Fruit fly (Drosophila melanogaster): ENCODE measurements around the gene CG16782.

CG16782 gene

DNA sequence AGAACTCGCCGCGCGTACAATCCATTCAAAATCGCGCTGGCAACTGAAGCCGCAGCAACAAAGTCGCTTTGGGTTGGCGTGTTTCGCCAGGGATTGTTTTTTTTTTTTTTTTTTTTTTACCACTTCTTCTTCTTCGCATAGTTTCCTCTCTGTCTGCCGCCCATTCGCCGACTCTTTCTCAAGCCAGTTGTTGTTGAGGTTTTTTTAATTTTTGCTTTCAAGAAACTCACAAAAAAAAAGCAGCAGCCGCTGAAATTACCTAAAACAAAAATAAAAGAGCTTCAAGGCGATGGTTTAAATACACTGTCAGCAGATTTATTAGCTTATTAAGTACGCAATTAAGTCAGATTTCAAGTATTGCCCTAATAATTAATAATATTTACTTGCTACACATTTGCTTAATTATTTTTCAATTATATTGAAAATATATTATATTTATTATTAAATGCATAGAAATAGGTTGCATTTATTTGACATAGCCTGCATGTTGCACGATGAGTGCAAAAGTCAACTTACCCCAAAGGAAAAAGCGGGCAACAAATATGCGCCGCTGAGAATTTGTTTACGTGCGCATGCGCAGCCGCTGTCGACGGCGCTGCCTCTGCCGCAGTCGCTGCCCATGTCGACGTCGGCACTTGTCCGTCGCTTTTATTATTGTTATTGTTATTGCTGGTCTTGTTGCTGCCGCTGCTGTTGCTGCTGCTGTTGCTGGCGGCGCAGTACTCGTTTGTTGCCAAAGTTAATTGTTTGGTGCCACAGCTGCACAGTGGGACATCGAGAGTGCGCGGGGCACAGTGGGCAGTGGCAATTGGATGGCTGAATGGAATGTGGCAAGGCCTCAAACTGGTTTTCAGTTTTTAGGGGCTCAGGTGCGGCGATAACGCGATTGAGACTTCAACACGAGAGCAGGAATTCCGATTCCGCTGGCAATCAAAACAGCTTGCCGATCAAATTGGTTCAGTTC lies 14.7 kb upstream of the CG16782 start, which contains the start of gene CG12206 (continued):
- TF ChIP-seq CG4820 (GFP tag; optimal IDR thresholded peaks at IDR 0.05) (peak; percentile 2), CG10147 (GFP tag; optimal IDR thresholded peaks at IDR 0.05) (peak; percentile 56), CG10654 (GFP tag; optimal IDR thresholded peaks at IDR 0.05) (no peak), CoRest (tag; optimal IDR thresholded peaks at IDR 0.05) (peak; percentile 72), gcm (GFP tag; optimal IDR thresholded peaks at IDR 0.05) (peak; percentile 15), CG5953 (GFP tag; IDR thresholded peaks at IDR 0.05) (no peak), CG18476 (GFP tag; optimal IDR thresholded peaks at IDR 0.05) (no peak), CG14710 (tag; optimal IDR thresholded peaks at IDR 0.05) (peak; percentile 41), CrebB (tag; optimal IDR thresholded peaks at IDR 0.05) (peak; percentile 9), gem (tag; optimal IDR thresholded peaks at IDR 0.05) (peak; percentile 78), NC2β (GFP tag; optimal IDR thresholded peaks at IDR 0.05) (no peak), pzg (GFP tag; optimal IDR thresholded peaks at IDR 0.05) (no peak), CG14667 (GFP tag; IDR thresholded peaks at IDR 0.05) (no peak), sc (optimal IDR thresholded peaks at IDR 0.05) (no peak), sc (GFP tag; optimal IDR thresholded peaks at IDR 0.05) (peak; percentile 46), CG34422 (GFP tag; IDR thresholded peaks at IDR 0.05) (no peak), CG18599 (GFP tag; optimal IDR thresholded peaks at IDR 0.05) (peak; percentile 73), mirr (GFP tag; optimal IDR thresholded peaks at IDR 0.05) (no peak), Lim3 (GFP tag; IDR thresholded peaks at IDR 0.05) (no peak), Hmr (GFP tag; optimal IDR thresholded peaks at IDR 0.05) (peak; percentile 61), ci (GFP tag; IDR thresholded peaks at IDR 0.05) (no peak), Pdp1 (GFP tag; optimal IDR thresholded peaks at IDR 0.05) (no peak), CG12155 (GFP tag; optimal IDR thresholded peaks at IDR 0.05) (peak; percentile 12), jing (GFP tag; optimal IDR thresholded peaks at IDR 0.05) (no peak), oc (tag; optimal IDR thresholded peaks at IDR 0.05) (peak; percentile 27), Bdp1 (GFP tag; optimal IDR thresholded peaks at IDR 0.05) (no peak), wdn (GFP tag; IDR thresholded peaks at IDR 0.05) (no peak), Dad (GFP tag; optimal IDR thresholded peaks at IDR 0.05) (no peak), chinmo (GFP tag; IDR thresholded peaks at IDR 0.05; ENCODE audit: partially characterized antibody) (peak; percentile 71; the same call in 2 of the 4 replicates), CHES-1-like (GFP tag; optimal IDR thresholded peaks at IDR 0.05) (no peak), ATbp (GFP tag; optimal IDR thresholded peaks at IDR 0.05) (peak; percentile 52), run (tag; optimal IDR thresholded peaks at IDR 0.05) (peak; percentile 44), Sin3A (optimal IDR thresholded peaks at IDR 0.05) (no peak), hbn (GFP tag; IDR thresholded peaks at IDR 0.05; ENCODE audit: partially characterized antibody) (no peak), CG7786 (GFP tag; optimal IDR thresholded peaks at IDR 0.05) (no peak), Myb (GFP tag; optimal IDR thresholded peaks at IDR 0.05) (no peak), disco-r (GFP tag; optimal IDR thresholded peaks at IDR 0.05) (no peak), fd3F (GFP tag; optimal IDR thresholded peaks at IDR 0.05) (peak; percentile 43), CG2712 (tag; optimal IDR thresholded peaks at IDR 0.05) (peak; percentile 68), vnd (GFP tag; IDR thresholded peaks at IDR 0.05; ENCODE audit: partially characterized antibody) (no peak), ssp (GFP tag; IDR thresholded peaks at IDR 0.05) (peak; percentile 52; the same call in 1 of the 2 replicates), CG9609 (GFP tag; optimal IDR thresholded peaks at IDR 0.05) (no peak), yki (optimal IDR thresholded peaks at IDR 0.05) (no peak), dati (GFP tag; IDR thresholded peaks at IDR 0.05) (no peak), CG12219 (GFP tag; optimal IDR thresholded peaks at IDR 0.05) (no peak), CG10565 (GFP tag; optimal IDR thresholded peaks at IDR 0.05) (no peak), Sry-δ (GFP tag; optimal IDR thresholded peaks at IDR 0.05) (no peak), CG2129 (GFP tag; IDR thresholded peaks at IDR 0.05; ENCODE audit: partially characterized antibody) (no peak), CG7963 (GFP tag; IDR thresholded peaks at IDR 0.05; ENCODE audit: partially characterized antibody) (no peak)
